Worm (Caenorhabditis elegans) whole organism, dauer: ENCODE results near the gene T10D4.11.
"Not testable (repeated sequence)": the region's sequence is repeated elsewhere in the genome, so short reads cannot be mapped to it uniquely, and the experiment has no call there.

Experiments used
- unc-62 ChIP-seq: sonication (generic microtip); optimal IDR thresholded peaks from 2 replicates; lab custom pipeline; 2017; ENCODE audit warnings: missing biosample characterization, missing genetic modification reagents, missing genetic modification characterization

T10D4.11 gene

ce11 chrII:3149521-3150190 lies at the start of gene T10D4.11, which contains the start of gene T10D4.1:
TSS of gene T10D4.11 (minus strand) at chrII:3149621.
TSS of gene T10D4.1 (plus strand) at chrII:3150140.
- TF ChIP-seq unc-62 (GFP tag; lab: Kevin White, UChicago): no peak

ce11 chrII:3198998-3199397 lies 49.6 kb upstream of the T10D4.11 start, which contains the start of gene sri-51:
TSS of gene sri-51 (minus strand) at chrII:3199098.
- no peak for TF ChIP-seq unc-62 (GFP tag; lab: Kevin White, UChicago)

- no peak for TF ChIP-seq unc-62 (GFP tag; lab: Kevin White, UChicago)
These were observed 47.5 kb upstream of the T10D4.11 start, which contains the start of gene gcy-15 for ce11 chrII:3196966-3197365. TSS of gene gcy-15 (minus strand) at chrII:3197066.

- TF ChIP-seq unc-62 (GFP tag; lab: Kevin White, UChicago): no peak
These were observed 46.3 kb upstream of the T10D4.11 start for ce11 chrII:3195739-3196138.

- TF ChIP-seq unc-62 (GFP tag; lab: Kevin White, UChicago): not testable (repeated sequence)
These were observed 42.1 kb upstream of the T10D4.11 start, which contains the start of gene Y27F2A.9 for ce11 chrII:3191544-3191943. TSS of gene Y27F2A.9 (minus strand) at chrII:3191644.

- not testable (repeated sequence) for TF ChIP-seq unc-62 (GFP tag; lab: Kevin White, UChicago)
These were observed 39.6 kb upstream of the T10D4.11 start, which contains the start of gene Y27F2A.11 for ce11 chrII:3189038-3189437. TSS of gene Y27F2A.11 (plus strand) at chrII:3189338.

ce11 chrII:3185848-3186247 lies 36.4 kb upstream of the T10D4.11 start:
- no peak for TF ChIP-seq unc-62 (GFP tag; lab: Kevin White, UChicago)

ce11 chrII:3184858-3185257 lies 35.4 kb upstream of the T10D4.11 start, which contains the start of gene sri-78:
TSS of gene sri-78 (plus strand) at chrII:3185158.
- TF ChIP-seq unc-62 (GFP tag; lab: Kevin White, UChicago): not testable (repeated sequence)

ce11 chrII:3183300-3183840 lies 33.9 kb upstream of the T10D4.11 start, which contains the start of the genes Y27F2A.6 and Y27F2A.8:
TSS of gene Y27F2A.6 (minus strand) at chrII:3183400.
TSS of gene Y27F2A.8 (plus strand) at chrII:3183790.
- TF ChIP-seq unc-62 (GFP tag; lab: Kevin White, UChicago): not testable (repeated sequence)

ce11 chrII:3177663-3178062 lies 28.2 kb upstream of the T10D4.11 start, which contains the start of gene sri-40:
TSS of gene sri-40 (plus strand) at chrII:3177963.
- TF ChIP-seq unc-62 (GFP tag; lab: Kevin White, UChicago): not testable (repeated sequence)

- TF ChIP-seq unc-62 (GFP tag; lab: Kevin White, UChicago): no peak
These were observed 22.8 kb upstream of the T10D4.11 start, which contains the start of gene Y27F2A.10 for ce11 chrII:3172176-3172575. TSS of gene Y27F2A.10 (minus strand) at chrII:3172276.

ce11 chrII:3170089-3170488 lies 20.7 kb upstream of the T10D4.11 start, which contains the start of gene fbxc-55:
TSS of gene fbxc-55 (minus strand) at chrII:3170189.
- no peak for TF ChIP-seq unc-62 (GFP tag; lab: Kevin White, UChicago)

- no peak for TF ChIP-seq unc-62 (GFP tag; lab: Kevin White, UChicago)
These were observed 9.6 kb upstream of the T10D4.11 start, which contains the start of gene sri-34 for ce11 chrII:3158985-3159384. TSS of gene sri-34 (minus strand) at chrII:3159085.

- no peak for TF ChIP-seq unc-62 (GFP tag; lab: Kevin White, UChicago)
These were observed 7.3 kb upstream of the T10D4.11 start, which contains the start of gene sri-33 for ce11 chrII:3156749-3157148. TSS of gene sri-33 (minus strand) at chrII:3156849.

- TF ChIP-seq unc-62 (GFP tag; lab: Kevin White, UChicago): no peak
These were observed 5.0 kb upstream of the T10D4.11 start, which contains the start of gene sri-32 for ce11 chrII:3154383-3154782. TSS of gene sri-32 (minus strand) at chrII:3154483.

- TF ChIP-seq unc-62 (GFP tag; lab: Kevin White, UChicago): no peak
These were observed 2.2 kb upstream of the T10D4.11 start, which contains the start of the genes T10D4.14 and T10D4.19 for ce11 chrII:3151615-3152014. TSS of gene T10D4.14 (minus strand) at chrII:3151715. TSS of gene T10D4.19 (plus strand) at chrII:3151918.
